Worm (Caenorhabditis elegans) whole organism, L1 larva: ENCODE data around the gene F14D7.18.

ENCODE experiments used
- egl-27 ChIP-seq, 2 experiments: fragments of 150-350 bp in 1 of 2; sonication (generic microtip); optimal IDR thresholded peaks; 3 replicates each; lab custom pipeline; 2017 to 2018; ENCODE audit warnings: missing biosample characterization in 2 of 2, missing genetic modification characterization in 2 of 2, missing genetic modification reagents in 2 of 2
- nhr-28 ChIP-seq: fragments of 150-350 bp; optimal IDR thresholded peaks from 2 replicates; lab custom pipeline; 2014; ENCODE audit warnings: missing biosample characterization, missing genetic modification characterization
- pax-3 ChIP-seq: fragments of 200-800 bp; sonication (Bioruptor generic); optimal IDR thresholded peaks from 2 replicates; lab custom pipeline; 2018; ENCODE audit warnings: mild to moderate bottlenecking, missing genetic modification characterization, moderate library complexity, missing compliant biosample characterization

DNA sequence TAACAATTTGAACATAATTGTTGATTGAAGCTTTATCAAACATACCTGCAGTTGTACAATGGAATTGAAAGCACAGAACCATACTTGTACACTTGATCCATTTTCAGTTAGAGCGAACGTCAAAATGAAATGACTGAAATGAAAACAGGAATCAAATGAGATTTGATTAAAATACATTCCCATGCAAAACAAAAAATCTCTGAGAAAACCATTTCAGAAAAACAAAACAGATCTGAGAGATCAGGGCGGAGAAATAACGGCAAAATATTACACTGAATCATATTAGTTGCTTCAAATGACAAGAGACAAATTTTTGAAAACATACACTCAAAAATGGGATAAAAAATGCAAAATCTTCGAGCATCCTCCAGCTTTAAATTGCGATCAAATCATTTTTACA, 10.8 kb downstream of the F14D7.18 start, which contains the start of gene srt-33:
- TF ChIP-seq pax-3 (tag; lab: Kevin White, UChicago) = no peak
- no peak for TF ChIP-seq nhr-28 (tag; lab: Kevin White, UChicago)
- TF ChIP-seq egl-27 (tag; optimal IDR thresholded peaks at IDR 0.05; lab: Kevin White, UChicago) = no peak
